Fruit fly (Drosophila melanogaster): Measurements from ENCODE around the gene CG5001.
A peak's percentile ranks its signal among the peaks of the same experiment; 100 is the strongest.

Gene CG5001

DNA sequence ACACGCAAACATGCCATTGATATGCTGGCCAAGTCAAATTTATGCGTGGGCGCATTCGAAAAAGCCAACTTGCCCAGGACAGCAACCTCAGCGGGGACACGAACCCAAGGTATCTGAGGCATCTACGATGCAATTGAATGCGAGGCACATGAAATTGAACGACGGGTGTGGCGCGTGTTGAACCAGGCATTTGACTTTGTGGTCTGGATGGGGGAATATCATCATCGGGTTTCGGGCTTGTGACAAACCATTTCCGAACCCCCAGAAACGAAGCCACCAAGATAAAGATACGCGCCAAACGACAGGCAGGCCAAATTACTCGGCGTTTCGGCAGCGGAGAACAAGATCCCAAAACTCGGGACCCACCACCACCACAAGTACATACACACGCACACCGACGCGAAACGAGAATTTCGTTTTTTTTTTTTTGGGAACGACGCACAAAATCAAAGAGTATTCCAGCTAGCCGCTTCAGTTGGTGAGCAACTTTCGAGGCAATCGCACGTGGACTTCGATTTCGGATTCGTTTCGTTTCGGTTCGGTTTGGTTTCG, 42.8 kb upstream of the CG5001 start, which contains the start of gene MFS3 (continued):
- peak; percentile 38; the same call in 1 of the 2 replicates for TF ChIP-seq bbx (GFP tag; IDR thresholded peaks at IDR 0.05; ENCODE audit: partially characterized antibody)
- TF ChIP-seq Ravus (GFP tag; IDR thresholded peaks at IDR 0.05), result no peak
- TF ChIP-seq abd-A (tag; optimal IDR thresholded peaks at IDR 0.05), result peak; percentile 96
- peak; percentile 74 for TF ChIP-seq Hmr (GFP tag; optimal IDR thresholded peaks at IDR 0.05)
- peak; percentile 24 for TF ChIP-seq CG34376 (GFP tag; optimal IDR thresholded peaks at IDR 0.05)
- no peak for TF ChIP-seq CG5245 (GFP tag; optimal IDR thresholded peaks at IDR 0.05)
- TF ChIP-seq CG6689 (GFP tag; IDR thresholded peaks at IDR 0.05), result no peak
- peak in 1 of 2 experiments; percentile 28 for TF ChIP-seq Pdp1 (GFP tag; optimal IDR thresholded peaks at IDR 0.05)
- no peak for TF ChIP-seq CG14441 (GFP tag; IDR thresholded peaks at IDR 0.05)
- peak; percentile 76 for TF ChIP-seq CG15514 (GFP tag; optimal IDR thresholded peaks at IDR 0.05)
- peak in 1 of 2 experiments; percentile 21 for TF ChIP-seq Hr51 (GFP tag; optimal IDR thresholded peaks at IDR 0.05)
- no peak for TF ChIP-seq CG3726 (GFP tag; IDR thresholded peaks at IDR 0.05)
- peak; percentile 11 for TF ChIP-seq tap (tag; optimal IDR thresholded peaks at IDR 0.05)
- TF ChIP-seq Vsx1 (GFP tag; optimal IDR thresholded peaks at IDR 0.05), result peak; percentile 8
- no peak for TF ChIP-seq tna (GFP tag; IDR thresholded peaks at IDR 0.05; ENCODE audit: partially characterized antibody)
- TF ChIP-seq croc (GFP tag; conservative IDR thresholded peaks at IDR 0.05), result no peak
- peak; percentile 51 for TF ChIP-seq MTF-1 (GFP tag; optimal IDR thresholded peaks at IDR 0.05; ENCODE audit: borderline replicate concordance)
- TF ChIP-seq Oli (tag; optimal IDR thresholded peaks at IDR 0.05), result no peak
- TF ChIP-seq CG5180 (GFP tag; optimal IDR thresholded peaks at IDR 0.05), result peak; percentile 3
- TF ChIP-seq CG32772 (GFP tag; IDR thresholded peaks at IDR 0.05), result peak; percentile 53; the same call in 1 of the 2 replicates
- TF ChIP-seq Hsf (GFP tag; optimal IDR thresholded peaks at IDR 0.05), result peak; percentile 28
- no peak for TF ChIP-seq stc (GFP tag; IDR thresholded peaks at IDR 0.05)
- peak; percentile 2 for TF ChIP-seq CG13775 (GFP tag; optimal IDR thresholded peaks at IDR 0.05)
- TF ChIP-seq CG30403 (GFP tag; optimal IDR thresholded peaks at IDR 0.05), result peak; percentile 14
- TF ChIP-seq onecut (GFP tag; IDR thresholded peaks at IDR 0.05), result peak; percentile 44
- TF ChIP-seq CG17385 (GFP tag; optimal IDR thresholded peaks at IDR 0.05), result peak; percentile 40
- TF ChIP-seq ind (GFP tag; optimal IDR thresholded peaks at IDR 0.05), result no peak
- TF ChIP-seq Hand (GFP tag; optimal IDR thresholded peaks at IDR 0.05), result peak; percentile 31
- no peak for TF ChIP-seq CG8290 (GFP tag; optimal IDR thresholded peaks at IDR 0.05)
- TF ChIP-seq CG8290 (tag; optimal IDR thresholded peaks at IDR 0.05), result peak in 1 of 2 experiments; percentile 67
- TF ChIP-seq CG6765 (GFP tag; optimal IDR thresholded peaks at IDR 0.05), result no peak
- TF ChIP-seq Eip74EF (GFP tag; optimal IDR thresholded peaks at IDR 0.05), result peak in 1 of 2 experiments; percentile 23
- peak; percentile 49 for TF ChIP-seq pzg (GFP tag; optimal IDR thresholded peaks at IDR 0.05)
- TF ChIP-seq gce (GFP tag; IDR thresholded peaks at IDR 0.05), result 0 out of 3 replicates have a peak, but pooled peaks have one; percentile 32
- peak; percentile 82 for TF ChIP-seq CTCF (GFP tag; optimal IDR thresholded peaks at IDR 0.05)
- TF ChIP-seq sim (GFP tag; IDR thresholded peaks at IDR 0.05), result no peak
- 0 out of 2 replicates have a peak, but pooled peaks have one; percentile 11 for TF ChIP-seq amos (GFP tag; IDR thresholded peaks at IDR 0.05; ENCODE audit: partially characterized antibody)
- TF ChIP-seq CG12659 (GFP tag; optimal IDR thresholded peaks at IDR 0.05), result peak; percentile 33
- no peak for TF ChIP-seq wek (GFP tag; optimal IDR thresholded peaks at IDR 0.05)
- no peak for TF ChIP-seq Dek (tag; optimal IDR thresholded peaks at IDR 0.05)
- peak; percentile 33 for TF ChIP-seq CrebB (tag; optimal IDR thresholded peaks at IDR 0.05)
- TF ChIP-seq sna (GFP tag; IDR thresholded peaks at IDR 0.05; ENCODE audit: partially characterized antibody), result no peak
- peak; percentile 46 for TF ChIP-seq CG18599 (GFP tag; optimal IDR thresholded peaks at IDR 0.05)
- TF ChIP-seq row (GFP tag; IDR thresholded peaks at IDR 0.05), result peak; percentile 19; the same call in 1 of the 3 replicates
- peak; percentile 61 for TF ChIP-seq HmgD (GFP tag; optimal IDR thresholded peaks at IDR 0.05)
- TF ChIP-seq CG4820 (GFP tag; optimal IDR thresholded peaks at IDR 0.05), result no peak
- TF ChIP-seq ewg (GFP tag; optimal IDR thresholded peaks at IDR 0.05), result peak; percentile 99
- TF ChIP-seq cato (GFP tag; optimal IDR thresholded peaks at IDR 0.05; ENCODE audit: borderline replicate concordance), result no peak
- no peak for TF ChIP-seq CG1529 (GFP tag; optimal IDR thresholded peaks at IDR 0.05)

All from whole organism, embryonic.